Fruit fly (Drosophila melanogaster): ENCODE results near the gene CG34417.

The CG34417 gene

DNA sequence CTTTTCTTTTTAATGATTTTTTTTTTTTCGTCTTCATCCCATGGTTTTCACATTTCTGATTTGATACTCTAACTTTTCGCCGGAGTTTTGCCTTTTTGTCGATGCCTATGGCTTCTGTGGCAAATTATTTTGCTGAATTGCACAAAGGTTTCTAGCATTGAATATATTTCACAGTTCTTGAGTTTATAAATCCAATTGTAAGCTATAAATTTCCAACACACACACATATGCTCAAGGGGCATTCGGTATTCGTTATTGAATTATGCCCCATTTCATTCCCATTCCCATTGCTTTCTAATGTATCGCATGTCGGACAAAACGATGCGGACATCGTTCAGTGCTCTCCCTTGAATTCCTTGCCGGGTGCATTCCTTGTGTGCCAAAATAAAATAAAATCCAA, 74.9 kb downstream of the CG34417 start:
- TF ChIP-seq br (GFP tag; optimal IDR thresholded peaks at IDR 0.05): peak; percentile 13
- TF ChIP-seq Hr78 (GFP tag; optimal IDR thresholded peaks at IDR 0.05): no peak
- no peak for TF ChIP-seq sage (GFP tag; optimal IDR thresholded peaks at IDR 0.05)
- TF ChIP-seq psq (GFP tag; optimal IDR thresholded peaks at IDR 0.05): peak; percentile 14
- no peak for TF ChIP-seq pan (optimal IDR thresholded peaks at IDR 0.05)
- TF ChIP-seq Rel (GFP tag; optimal IDR thresholded peaks at IDR 0.05): no peak
- no peak for TF ChIP-seq Rel (tag; optimal IDR thresholded peaks at IDR 0.05)
- TF ChIP-seq tai (GFP tag; optimal IDR thresholded peaks at IDR 0.05): no peak
- no peak for TF ChIP-seq sv (GFP tag; optimal IDR thresholded peaks at IDR 0.05)
- TF ChIP-seq dsf (GFP tag; optimal IDR thresholded peaks at IDR 0.05; ENCODE audit: borderline replicate concordance): no peak
- TF ChIP-seq CG9705 (GFP tag; optimal IDR thresholded peaks at IDR 0.05): no peak
- TF ChIP-seq Mio (GFP tag; optimal IDR thresholded peaks at IDR 0.05): no peak
- TF ChIP-seq HLH106 (tag; optimal IDR thresholded peaks at IDR 0.05): peak; percentile 22
- TF ChIP-seq usp (GFP tag; optimal IDR thresholded peaks at IDR 0.05): no peak
- TF ChIP-seq Dif (GFP tag; optimal IDR thresholded peaks at IDR 0.05; ENCODE audit: partially characterized antibody): no peak
- peak; percentile 52 for TF ChIP-seq fru (GFP tag; optimal IDR thresholded peaks at IDR 0.05)
- TF ChIP-seq brk (GFP tag; optimal IDR thresholded peaks at IDR 0.05): no peak
- TF ChIP-seq GATAd (GFP tag; optimal IDR thresholded peaks at IDR 0.05): no peak
- TF ChIP-seq foxo (GFP tag; optimal IDR thresholded peaks at IDR 0.05): peak in 1 of 2 experiments; percentile 62
- TF ChIP-seq Dfd (GFP tag; optimal IDR thresholded peaks at IDR 0.05): no peak
- TF ChIP-seq CrebA (GFP tag; optimal IDR thresholded peaks at IDR 0.05; ENCODE audit: borderline replicate concordance): no peak
- peak; percentile 21 for TF ChIP-seq dmrt93B (GFP tag; optimal IDR thresholded peaks at IDR 0.05)
- no peak for TF ChIP-seq jim (GFP tag; optimal IDR thresholded peaks at IDR 0.05)
- no peak for TF ChIP-seq lola (GFP tag; optimal IDR thresholded peaks at IDR 0.05)
- TF ChIP-seq Abd-B (GFP tag; optimal IDR thresholded peaks at IDR 0.05): no peak
- TF ChIP-seq Hnf4 (GFP tag; optimal IDR thresholded peaks at IDR 0.05): no peak
- TF ChIP-seq OdsH (GFP tag; optimal IDR thresholded peaks at IDR 0.05): peak; percentile 18
- TF ChIP-seq Sp1 (GFP tag; optimal IDR thresholded peaks at IDR 0.05): no peak
- TF ChIP-seq dl (GFP tag; optimal IDR thresholded peaks at IDR 0.05; ENCODE audit: insufficient read depth in 1 of 2, partially characterized antibody in 2 of 2): no peak
- peak; percentile 67 for TF ChIP-seq ey (GFP tag; optimal IDR thresholded peaks at IDR 0.05)
- TF ChIP-seq Jra (GFP tag; optimal IDR thresholded peaks at IDR 0.05): no peak
- no peak for TF ChIP-seq CG32264 (GFP tag; optimal IDR thresholded peaks at IDR 0.05)
- TF ChIP-seq Vsx2 (GFP tag; optimal IDR thresholded peaks at IDR 0.05; ENCODE audit: partially characterized antibody): no peak
- no peak for TF ChIP-seq Hr83 (GFP tag; optimal IDR thresholded peaks at IDR 0.05; ENCODE audit: poor library complexity, severe bottlenecking)
- peak; percentile 24 for TF ChIP-seq rgr (GFP tag; optimal IDR thresholded peaks at IDR 0.05)
- TF ChIP-seq h (GFP tag; optimal IDR thresholded peaks at IDR 0.05): peak; percentile 39
- no peak for TF ChIP-seq N (GFP tag; optimal IDR thresholded peaks at IDR 0.05)
- TF ChIP-seq woc (GFP tag; optimal IDR thresholded peaks at IDR 0.05): peak; percentile 28
- no peak for TF ChIP-seq Myc (optimal IDR thresholded peaks at IDR 0.05)

DNA sequence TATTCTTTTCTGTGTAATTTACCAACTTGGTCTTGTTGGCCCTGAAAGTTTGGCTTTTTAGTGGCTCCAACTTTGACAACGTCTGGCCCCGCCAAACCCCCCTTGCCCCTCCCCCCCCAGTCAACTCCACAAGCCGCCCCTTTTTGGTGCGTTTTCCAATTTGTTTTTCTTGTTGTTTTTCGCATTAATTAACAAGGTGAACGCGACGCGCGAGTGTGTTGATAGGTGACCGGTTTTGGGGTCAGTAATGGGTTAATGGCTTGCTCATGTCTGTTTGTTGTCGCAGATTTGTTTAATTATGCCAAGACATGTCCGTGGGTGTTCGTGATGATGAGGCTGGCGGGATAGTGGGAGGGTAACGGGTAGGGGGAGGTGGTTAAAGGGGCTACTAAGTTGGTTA, 76.2 kb downstream of the CG34417 start:
- TF ChIP-seq CG9705 (GFP tag; optimal IDR thresholded peaks at IDR 0.05) (no peak), sv (GFP tag; optimal IDR thresholded peaks at IDR 0.05) (no peak), Dfd (GFP tag; optimal IDR thresholded peaks at IDR 0.05) (no peak), dsf (GFP tag; optimal IDR thresholded peaks at IDR 0.05; ENCODE audit: borderline replicate concordance) (no peak), fru (GFP tag; optimal IDR thresholded peaks at IDR 0.05) (no peak), psq (GFP tag; optimal IDR thresholded peaks at IDR 0.05) (no peak), OdsH (GFP tag; optimal IDR thresholded peaks at IDR 0.05) (no peak), woc (GFP tag; optimal IDR thresholded peaks at IDR 0.05) (no peak), Hnf4 (GFP tag; optimal IDR thresholded peaks at IDR 0.05) (no peak), Sp1 (GFP tag; optimal IDR thresholded peaks at IDR 0.05) (no peak), br (GFP tag; optimal IDR thresholded peaks at IDR 0.05) (no peak), N (GFP tag; optimal IDR thresholded peaks at IDR 0.05) (no peak), sage (GFP tag; optimal IDR thresholded peaks at IDR 0.05) (no peak), Mio (GFP tag; optimal IDR thresholded peaks at IDR 0.05) (no peak), CG32264 (GFP tag; optimal IDR thresholded peaks at IDR 0.05) (no peak), h (GFP tag; optimal IDR thresholded peaks at IDR 0.05) (no peak)

Data from whole organism, wandering third instar larva.